Worm (Caenorhabditis elegans) whole organism, L4 larva: ENCODE data around the gene H37A05.2.

Source experiments
- D1046.2 ChIP-seq: fragments of 200-800 bp; sonication (Bioruptor generic); IDR thresholded peaks from 2 replicates; pipeline ENCODE4 v1.3.6; 2022; ENCODE audit warnings: missing genetic modification characterization, missing compliant biosample characterization
- F37D6.2 ChIP-seq: sonication (generic microtip); optimal IDR thresholded peaks from 2 replicates; lab custom pipeline; 2016; ENCODE audit warnings: mild to moderate bottlenecking, missing genetic modification characterization, missing compliant biosample characterization
- F49E8.2 ChIP-seq: sonication (generic microtip); optimal IDR thresholded peaks from 2 replicates; lab custom pipeline; 2016; ENCODE audit warnings: missing compliant biosample characterization, mild to moderate bottlenecking, missing genetic modification characterization, borderline replicate concordance
- T26A8.4 ChIP-seq: fragments of 200-800 bp; sonication (Bioruptor generic); IDR thresholded peaks from 2 replicates; pipeline ENCODE4 v1.3.6; 2022; ENCODE audit warnings: missing genetic modification characterization, missing compliant biosample characterization
- Y48G9A.11 ChIP-seq: fragments of 200-800 bp; sonication (Bioruptor generic); IDR thresholded peaks from 2 replicates; pipeline ENCODE4 v1.3.6; 2022; ENCODE audit warnings: missing genetic modification reagents, missing genetic modification characterization, missing compliant biosample characterization
- ZK546.5 ChIP-seq, 2 experiments: sonication (generic microtip); optimal IDR thresholded peaks; 2 replicates each; lab custom pipeline; 2017; ENCODE audit warnings: missing biosample characterization in 2 of 2, missing genetic modification characterization in 2 of 2
- aha-1 ChIP-seq: fragments of 150-350 bp; peaks from one replicate; lab custom pipeline; 2014; ENCODE audit warnings: missing biosample characterization, missing genetic modification characterization
- ceh-28 ChIP-seq: fragments of 150-350 bp; optimal IDR thresholded peaks from 2 replicates; lab custom pipeline; 2014; ENCODE audit warnings: missing biosample characterization, missing genetic modification reagents, missing genetic modification characterization
- ceh-44 ChIP-seq: fragments of 200-800 bp; sonication (Bioruptor generic); IDR thresholded peaks from 2 replicates; pipeline ENCODE4 v1.3.6; 2022; ENCODE audit warnings: missing genetic modification reagents, missing genetic modification characterization, missing compliant biosample characterization
- ces-1 ChIP-seq: fragments of 150-350 bp; sonication (generic microtip); optimal IDR thresholded peaks from 4 replicates; lab custom pipeline; 2014; ENCODE audit warnings: missing biosample characterization, missing genetic modification reagents, missing genetic modification characterization
- cey-2 ChIP-seq: sonication (generic microtip); optimal IDR thresholded peaks from 3 replicates; lab custom pipeline; 2017; ENCODE audit warnings: missing genetic modification characterization, mild to moderate bottlenecking, missing compliant biosample characterization, antibody characterized with exemption, borderline replicate concordance; ENCODE audit not compliant: insufficient read depth
- daf-16 ChIP-seq, 3 experiments: sonication (generic microtip); optimal IDR thresholded peaks; 2 replicates each; lab custom pipeline; 2016 to 2017; ENCODE audit warnings: missing genetic modification characterization in 3 of 3, missing genetic modification reagents in 3 of 3, mild to moderate bottlenecking in 2 of 3, missing compliant biosample characterization in 2 of 3, missing biosample characterization in 1 of 3, moderate library complexity in 1 of 3
- daf-8 ChIP-seq: fragments of 200-800 bp; sonication (Bioruptor generic); IDR thresholded peaks from 2 replicates; pipeline ENCODE4 v1.3.6; 2022; ENCODE audit warnings: missing genetic modification characterization, missing compliant biosample characterization
- dmd-8 ChIP-seq: fragments of 200-800 bp; sonication (Bioruptor generic); IDR thresholded peaks from 2 replicates; pipeline ENCODE4 v1.3.6; 2022; ENCODE audit warnings: missing genetic modification characterization, missing compliant biosample characterization
- dmd-9 ChIP-seq: fragments of 200-800 bp; sonication (Bioruptor generic); IDR thresholded peaks from 2 replicates; pipeline ENCODE4 v1.3.6; 2022; ENCODE audit warnings: missing genetic modification reagents, missing genetic modification characterization, missing compliant biosample characterization
- dpl-1 ChIP-seq: fragments of 150-350 bp; optimal IDR thresholded peaks from 2 replicates; lab custom pipeline; 2014; ENCODE audit warnings: missing biosample characterization, missing genetic modification reagents, missing genetic modification characterization
- duxl-1 ChIP-seq: sonication (generic microtip); optimal IDR thresholded peaks from 2 replicates; lab custom pipeline; 2016; ENCODE audit warnings: mild to moderate bottlenecking, missing genetic modification characterization, moderate library complexity, missing compliant biosample characterization; ENCODE audit not compliant: poor library complexity
- dve-1 ChIP-seq: sonication (generic microtip); optimal IDR thresholded peaks from 2 replicates; lab custom pipeline; 2017; ENCODE audit warnings: antibody characterized with exemption, mild to moderate bottlenecking, missing genetic modification characterization, missing compliant biosample characterization; ENCODE audit not compliant: insufficient read depth
- egl-27 ChIP-seq: sonication (generic microtip); optimal IDR thresholded peaks from 3 replicates; lab custom pipeline; 2017; ENCODE audit warnings: missing biosample characterization, missing genetic modification reagents, missing genetic modification characterization
- egl-43 ChIP-seq: fragments of 200-800 bp; sonication (Bioruptor generic); IDR thresholded peaks from 2 replicates; pipeline ENCODE4 v1.3.6; 2022; ENCODE audit warnings: missing genetic modification reagents, missing genetic modification characterization, missing compliant biosample characterization
- fos-1 ChIP-seq: fragments of 150-350 bp; optimal IDR thresholded peaks from 2 replicates; lab custom pipeline; 2014; ENCODE audit warnings: missing biosample characterization, missing genetic modification characterization
- gei-8 ChIP-seq: fragments of 200-800 bp; sonication (Bioruptor generic); optimal IDR thresholded peaks from 2 replicates; lab custom pipeline; 2018; ENCODE audit warnings: mild to moderate bottlenecking, missing genetic modification characterization, missing compliant biosample characterization
- hlh-11 ChIP-seq: fragments of 200-800 bp; sonication (Bioruptor generic); optimal IDR thresholded peaks from 2 replicates; lab custom pipeline; 2018; ENCODE audit warnings: mild to moderate bottlenecking, missing genetic modification characterization, missing compliant biosample characterization
- hlh-30 ChIP-seq: sonication (generic microtip); optimal IDR thresholded peaks from 2 replicates; lab custom pipeline; 2017; ENCODE audit warnings: antibody characterized with exemption, mild to moderate bottlenecking, missing genetic modification characterization, missing compliant biosample characterization; ENCODE audit not compliant: insufficient read depth
- hmg-1.1 ChIP-seq: fragments of 200-800 bp; sonication (Bioruptor generic); IDR thresholded peaks from 2 replicates; pipeline ENCODE4 v1.3.6; 2022; ENCODE audit warnings: missing genetic modification reagents, missing genetic modification characterization, missing compliant biosample characterization
- jun-1 ChIP-seq: fragments of 150-350 bp; optimal IDR thresholded peaks from 2 replicates; lab custom pipeline; 2014; ENCODE audit warnings: missing biosample characterization, missing genetic modification reagents, missing genetic modification characterization
- lim-7 ChIP-seq: fragments of 200-800 bp; sonication (Bioruptor generic); IDR thresholded peaks from 2 replicates; pipeline ENCODE4 v1.3.6; 2022; ENCODE audit warnings: missing genetic modification characterization, missing compliant biosample characterization
- lin-38 ChIP-seq: fragments of 200-800 bp; sonication (Bioruptor generic); IDR thresholded peaks from 2 replicates; pipeline ENCODE4 v1.3.6; 2022; ENCODE audit warnings: missing genetic modification reagents, missing genetic modification characterization, missing compliant biosample characterization
- lin-39 ChIP-seq: fragments of 150-350 bp; optimal IDR thresholded peaks from 2 replicates; lab custom pipeline; 2014; ENCODE audit warnings: missing biosample characterization, missing genetic modification reagents, missing genetic modification characterization
- lsy-2 ChIP-seq, 2 experiments: fragments of 150-350 bp in 1 of 2; sonication (generic microtip) in 1 of 2; optimal IDR thresholded peaks; 2 replicates each; lab custom pipeline; 2014 to 2017; ENCODE audit warnings: missing biosample characterization in 2 of 2, missing genetic modification characterization in 2 of 2
- madf-9 ChIP-seq: fragments of 200-800 bp; sonication (Bioruptor generic); conservative IDR thresholded peaks from 2 replicates; pipeline ENCODE4 v1.3.6; 2022; ENCODE audit warnings: missing genetic modification reagents, missing genetic modification characterization, missing compliant biosample characterization
- mdl-1 ChIP-seq, 2 experiments: fragments of 150-350 bp in 1 of 2; sonication (generic microtip) in 1 of 2; optimal IDR thresholded peaks; 2 replicates each; lab custom pipeline; 2014 to 2017; ENCODE audit warnings: missing biosample characterization in 2 of 2, missing genetic modification characterization in 2 of 2
- mdt-29 ChIP-seq: fragments of 200-800 bp; sonication (Bioruptor generic); IDR thresholded peaks from 2 replicates; pipeline ENCODE4 v1.3.6; 2022; ENCODE audit warnings: missing genetic modification reagents, missing genetic modification characterization, missing compliant biosample characterization
- mes-2 ChIP-seq: sonication (generic microtip); optimal IDR thresholded peaks from 2 replicates; lab custom pipeline; 2016; ENCODE audit warnings: missing genotype, mild to moderate bottlenecking, missing genetic modification characterization, missing compliant biosample characterization; ENCODE audit not compliant: poor library complexity, severe bottlenecking
- mxl-2 ChIP-seq: fragments of 200-800 bp; sonication (Bioruptor generic); conservative IDR thresholded peaks from 2 replicates; pipeline ENCODE4 v1.3.6; 2022; ENCODE audit warnings: missing genetic modification reagents, missing genetic modification characterization, missing compliant biosample characterization
- mxl-3 ChIP-seq: fragments of 200-800 bp; sonication (Bioruptor generic); optimal IDR thresholded peaks from 2 replicates; lab custom pipeline; 2018; ENCODE audit warnings: mild to moderate bottlenecking, missing genetic modification characterization, missing compliant biosample characterization
- nhr-10 ChIP-seq: fragments of 150-350 bp; optimal IDR thresholded peaks from 2 replicates; lab custom pipeline; 2014; ENCODE audit warnings: missing biosample characterization, missing genetic modification characterization
- nhr-237 ChIP-seq: sonication (generic microtip); optimal IDR thresholded peaks from 2 replicates; lab custom pipeline; 2017; ENCODE audit warnings: missing biosample characterization, missing genetic modification characterization
- nhr-77 ChIP-seq: fragments of 150-350 bp; optimal IDR thresholded peaks from 2 replicates; lab custom pipeline; 2014; ENCODE audit warnings: missing biosample characterization, missing genetic modification characterization
- pha-4 ChIP-seq, 2 experiments: fragments of 150-350 bp in 1 of 2; fragments of 200-800 bp in 1 of 2; sonication (Bioruptor generic) in 1 of 2; IDR thresholded peaks in 1 of 2; optimal IDR thresholded peaks in 1 of 2; 2 replicates each; pipeline versions ENCODE4 v1.3.6 to Lab custom; 2014 to 2022; ENCODE audit warnings: missing genetic modification characterization in 2 of 2, missing genetic modification reagents in 2 of 2, missing biosample characterization in 1 of 2, missing compliant biosample characterization in 1 of 2
- pqm-1 ChIP-seq: sonication (generic microtip); optimal IDR thresholded peaks from 2 replicates; lab custom pipeline; 2017; ENCODE audit warnings: missing biosample characterization, missing genetic modification characterization
- rbr-2 ChIP-seq: sonication (generic microtip); optimal IDR thresholded peaks from 2 replicates; lab custom pipeline; 2016; ENCODE audit warnings: missing genotype, missing genetic modification characterization, missing compliant biosample characterization
- skn-1 ChIP-seq: fragments of 150-350 bp; optimal IDR thresholded peaks from 2 replicates; lab custom pipeline; 2014; ENCODE audit warnings: missing biosample characterization, missing genetic modification characterization
- snpc-1.2 ChIP-seq: fragments of 200-800 bp; sonication (Bioruptor generic); IDR thresholded peaks from 2 replicates; pipeline ENCODE4 v1.3.6; 2022; ENCODE audit warnings: missing genetic modification reagents, missing genetic modification characterization, missing compliant biosample characterization
- spr-1 ChIP-seq: sonication (generic microtip); optimal IDR thresholded peaks from 2 replicates; lab custom pipeline; 2016; ENCODE audit warnings: mild to moderate bottlenecking, missing genetic modification characterization, missing compliant biosample characterization
- unc-62 ChIP-seq, 3 experiments: fragments of 150-350 bp in 1 of 3; sonication (generic microtip); optimal IDR thresholded peaks in 2 of 3; peaks in 1 of 3; 1 replicate in 1 of 3; 2 replicates in 2 of 3; lab custom pipeline; 2014 to 2017; ENCODE audit warnings: missing biosample characterization in 3 of 3, missing genetic modification characterization in 3 of 3, missing genetic modification reagents in 3 of 3, missing genotype in 1 of 3
- vab-7 ChIP-seq: fragments of 200-800 bp; sonication (Bioruptor generic); IDR thresholded peaks from 2 replicates; pipeline ENCODE4 v1.3.6; 2022; ENCODE audit warnings: missing genetic modification reagents, missing genetic modification characterization, missing compliant biosample characterization
- zag-1 ChIP-seq: fragments of 150-350 bp; optimal IDR thresholded peaks from 2 replicates; lab custom pipeline; 2014; ENCODE audit warnings: missing biosample characterization, missing genetic modification characterization

Gene H37A05.2

ce11 chrV:13664340-13664916 lies 30.4 kb upstream of the H37A05.2 start:
- no peak for TF ChIP-seq lim-7 (GFP tag; lab: Robert Waterston, UW)
- TF ChIP-seq nhr-77 (tag; lab: Kevin White, UChicago) = peak; percentile 22
- no peak for TF ChIP-seq dmd-9 (GFP tag; lab: Robert Waterston, UW)
- TF ChIP-seq D1046.2 (GFP tag; lab: Robert Waterston, UW) = 0 out of 2 replicates have a peak, but pooled peaks have one; percentile 21
- no peak for TF ChIP-seq Y48G9A.11 (GFP tag; lab: Robert Waterston, UW)
- no peak for TF ChIP-seq egl-27
- TF ChIP-seq T26A8.4 (GFP tag; lab: Robert Waterston, UW) = no peak
- no peak for TF ChIP-seq daf-8 (GFP tag; lab: Robert Waterston, UW)
- no peak for TF ChIP-seq F37D6.2 (tag; lab: Kevin White, UChicago)
- TF ChIP-seq zag-1 (tag; lab: Kevin White, UChicago) = no peak
- peak in 1 of 2 experiments; percentile 5 for TF ChIP-seq mdl-1 (tag; optimal IDR thresholded peaks at IDR 0.05; lab: Kevin White, UChicago)
- TF ChIP-seq gei-8 (GFP tag; lab: Kevin White, UChicago) = no peak
- peak in 1 of 2 experiments; percentile 56 for TF ChIP-seq lsy-2 (tag; optimal IDR thresholded peaks at IDR 0.05; lab: Kevin White, UChicago)
- no peak for TF ChIP-seq jun-1 (tag; lab: Kevin White, UChicago)
- no peak for TF ChIP-seq ceh-28 (tag; lab: Kevin White, UChicago)
- no peak for TF ChIP-seq pha-4 (GFP tag; IDR thresholded peaks at IDR 0.05; lab: Robert Waterston, UW)
- TF ChIP-seq pha-4 (tag; optimal IDR thresholded peaks at IDR 0.05; lab: Kevin White, UChicago) = no peak
- 0 out of 2 replicates have a peak, but pooled peaks have one; percentile 38 for TF ChIP-seq mdt-29
- TF ChIP-seq hlh-11 (tag; lab: Kevin White, UChicago) = peak; percentile 25
- TF ChIP-seq mxl-2 (GFP tag; lab: Robert Waterston, UW) = no peak
- TF ChIP-seq mxl-3 (GFP tag; lab: Kevin White, UChicago) = no peak
- TF ChIP-seq hmg-1.1 (GFP tag; lab: Robert Waterston, UW) = no peak
- TF ChIP-seq egl-43 (GFP tag; lab: Robert Waterston, UW) = 0 out of 2 replicates have a peak, but pooled peaks have one; percentile 50
- TF ChIP-seq cey-2 (tag; lab: Kevin White, UChicago) = no peak
- TF ChIP-seq ZK546.5 (tag; optimal IDR thresholded peaks at IDR 0.05; lab: Kevin White, UChicago) = no peak
- TF ChIP-seq spr-1 (tag; lab: Kevin White, UChicago) = no peak
- peak; percentile 49 for TF ChIP-seq duxl-1 (tag; lab: Kevin White, UChicago)
- peak; percentile 41 for TF ChIP-seq dve-1 (tag; lab: Kevin White, UChicago)
- TF ChIP-seq nhr-10 (tag; lab: Kevin White, UChicago) = no peak
- TF ChIP-seq daf-16 (GFP tag; optimal IDR thresholded peaks at IDR 0.05; lab: Kevin White, UChicago) = no peak
- TF ChIP-seq daf-16 (tag; optimal IDR thresholded peaks at IDR 0.05; lab: Kevin White, UChicago) = peak; percentile 2
- peak; percentile 54 for TF ChIP-seq mes-2 (tag; lab: Kevin White, UChicago)
- TF ChIP-seq lin-39 (tag; lab: Kevin White, UChicago) = no peak
- TF ChIP-seq F49E8.2 (tag; lab: Kevin White, UChicago) = no peak
- no peak for TF ChIP-seq unc-62 (GFP tag; optimal IDR thresholded peaks at IDR 0.05 in 1 of 2; lab: Kevin White, UChicago)
- TF ChIP-seq unc-62 (tag; optimal IDR thresholded peaks at IDR 0.05; lab: Kevin White, UChicago) = no peak
- peak; percentile 20 for TF ChIP-seq rbr-2 (tag; lab: Kevin White, UChicago)
- no peak for TF ChIP-seq nhr-237
- peak; percentile 6 for TF ChIP-seq aha-1 (tag; lab: Kevin White, UChicago)
- TF ChIP-seq dpl-1 = peak; percentile 58
- no peak for TF ChIP-seq skn-1 (tag; lab: Kevin White, UChicago)
- no peak for TF ChIP-seq ces-1
- TF ChIP-seq pqm-1 = peak; percentile 21
- TF ChIP-seq dmd-8 (GFP tag; lab: Robert Waterston, UW) = no peak
- no peak for TF ChIP-seq vab-7 (GFP tag; lab: Robert Waterston, UW)
- no peak for TF ChIP-seq madf-9
- peak; percentile 58 for TF ChIP-seq lin-38 (GFP tag; lab: Robert Waterston, UW)
- TF ChIP-seq hlh-30 (tag; lab: Kevin White, UChicago) = peak; percentile 37
- no peak for TF ChIP-seq snpc-1.2 (GFP tag; lab: Robert Waterston, UW)
- TF ChIP-seq fos-1 (tag; lab: Kevin White, UChicago) = no peak
- TF ChIP-seq ceh-44 (GFP tag; lab: Robert Waterston, UW) = no peak
